Fruit fly (Drosophila melanogaster) whole organism, wandering third instar larva: ENCODE data around the gene frc.

Source experiments
- Abd-B ChIP-seq: fragments of >200 bp; optimal IDR thresholded peaks from 2 replicates; lab custom pipeline; 2017; ENCODE audit warnings: missing biosample characterization, missing genetic modification characterization
- CG9705 ChIP-seq: fragments of 200-800 bp; sonication (Bioruptor generic); optimal IDR thresholded peaks from 2 replicates; lab custom pipeline; 2018; ENCODE audit warnings: missing biosample characterization, mild to moderate bottlenecking, missing genetic modification characterization
- CrebA ChIP-seq: fragments of 200-800 bp; sonication (Bioruptor generic); optimal IDR thresholded peaks from 2 replicates; lab custom pipeline; 2016; ENCODE audit warnings: missing biosample characterization, mild to moderate bottlenecking, missing genetic modification characterization, borderline replicate concordance
- Dfd ChIP-seq: fragments of >200 bp; optimal IDR thresholded peaks from 2 replicates; lab custom pipeline; 2017; ENCODE audit warnings: missing biosample characterization, missing genetic modification characterization
- Dif ChIP-seq: fragments of 200-275, 200-300 bp; sonication (Bioruptor generic); optimal IDR thresholded peaks from 2 replicates; lab custom pipeline; 2018; ENCODE audit warnings: missing biosample characterization, missing genetic modification characterization; ENCODE audit not compliant: partially characterized antibody
- GATAd ChIP-seq: sonication (Bioruptor generic); optimal IDR thresholded peaks from 2 replicates; lab custom pipeline; 2016; ENCODE audit warnings: missing biosample characterization, missing genetic modification characterization
- Hnf4 ChIP-seq: fragments of 200-800 bp; sonication (Bioruptor generic); optimal IDR thresholded peaks from 2 replicates; lab custom pipeline; 2016; ENCODE audit warnings: missing biosample characterization, mild to moderate bottlenecking, missing genetic modification characterization
- Hr78 ChIP-seq: fragments of >200 bp; optimal IDR thresholded peaks from 2 replicates; lab custom pipeline; 2017; ENCODE audit warnings: missing biosample characterization, missing genetic modification characterization
- Hr83 ChIP-seq: fragments of 200-300 bp; sonication (Bioruptor generic); optimal IDR thresholded peaks from 2 replicates; lab custom pipeline; 2016; ENCODE audit warnings: missing biosample characterization, mild to moderate bottlenecking, missing genetic modification characterization, moderate library complexity; ENCODE audit not compliant: poor library complexity, severe bottlenecking
- Myc ChIP-seq: fragments of >200 bp; optimal IDR thresholded peaks from 2 replicates; lab custom pipeline; 2017
- OdsH ChIP-seq: fragments of 200-800 bp; sonication (Bioruptor generic); optimal IDR thresholded peaks from 2 replicates; lab custom pipeline; 2016; ENCODE audit warnings: missing biosample characterization, mild to moderate bottlenecking, missing genetic modification characterization
- Vsx2 ChIP-seq: fragments of 200-300, 225-300 bp; sonication (Bioruptor generic); optimal IDR thresholded peaks from 2 replicates; lab custom pipeline; 2018; ENCODE audit warnings: missing biosample characterization, missing genetic modification characterization; ENCODE audit not compliant: partially characterized antibody
- dl ChIP-seq, 2 experiments: fragments of 175-275, 200-275 bp in 1 of 2; fragments of 200-275 bp in 1 of 2; sonication (Bioruptor generic); optimal IDR thresholded peaks; lab custom pipeline; 2018; ENCODE audit warnings: mild to moderate bottlenecking in 2 of 2, missing biosample characterization in 2 of 2, missing genetic modification characterization in 2 of 2, moderate library complexity in 2 of 2; ENCODE audit not compliant: partially characterized antibody in 2 of 2, insufficient read depth in 1 of 2
- dsf ChIP-seq: sonication (Bioruptor generic); optimal IDR thresholded peaks from 2 replicates; lab custom pipeline; 2016; ENCODE audit warnings: missing biosample characterization, missing genetic modification characterization, borderline replicate concordance
- foxo ChIP-seq, 2 experiments: fragments of 200-800 bp; sonication (Bioruptor generic); optimal IDR thresholded peaks; 2 replicates in 1 of 2; 3 replicates in 1 of 2; lab custom pipeline; 2016 to 2017; ENCODE audit warnings: missing biosample characterization in 2 of 2, missing genetic modification characterization in 2 of 2
- fru ChIP-seq: fragments of 200-800 bp; sonication (Bioruptor generic); optimal IDR thresholded peaks from 3 replicates; lab custom pipeline; 2016; ENCODE audit warnings: missing biosample characterization, mild to moderate bottlenecking, missing genetic modification characterization
- pan ChIP-seq: fragments of >200 bp; optimal IDR thresholded peaks from 2 replicates; lab custom pipeline; 2017
- psq ChIP-seq: fragments of 200-800 bp; sonication (Bioruptor generic); optimal IDR thresholded peaks from 3 replicates; lab custom pipeline; 2017; ENCODE audit warnings: missing biosample characterization, mild to moderate bottlenecking, missing genetic modification characterization, moderate library complexity
- rgr ChIP-seq: fragments of 200-800 bp; sonication (Bioruptor generic); optimal IDR thresholded peaks from 3 replicates; lab custom pipeline; 2016; ENCODE audit warnings: missing biosample characterization, mild to moderate bottlenecking, missing genetic modification characterization
- sage ChIP-seq: fragments of 200-800 bp; sonication (Bioruptor generic); optimal IDR thresholded peaks from 2 replicates; lab custom pipeline; 2016; ENCODE audit warnings: missing biosample characterization, mild to moderate bottlenecking, missing genetic modification characterization
- sv ChIP-seq: fragments of 200-800 bp; sonication (Bioruptor generic); optimal IDR thresholded peaks from 3 replicates; lab custom pipeline; 2016; ENCODE audit warnings: missing biosample characterization, missing genetic modification characterization
- tai ChIP-seq: sonication (Bioruptor generic); optimal IDR thresholded peaks from 2 replicates; lab custom pipeline; 2016; ENCODE audit warnings: missing biosample characterization, missing genetic modification characterization
- woc ChIP-seq: sonication (Bioruptor generic); optimal IDR thresholded peaks from 2 replicates; lab custom pipeline; 2016; ENCODE audit warnings: missing biosample characterization, mild to moderate bottlenecking, missing genetic modification characterization

The frc gene

DNA sequence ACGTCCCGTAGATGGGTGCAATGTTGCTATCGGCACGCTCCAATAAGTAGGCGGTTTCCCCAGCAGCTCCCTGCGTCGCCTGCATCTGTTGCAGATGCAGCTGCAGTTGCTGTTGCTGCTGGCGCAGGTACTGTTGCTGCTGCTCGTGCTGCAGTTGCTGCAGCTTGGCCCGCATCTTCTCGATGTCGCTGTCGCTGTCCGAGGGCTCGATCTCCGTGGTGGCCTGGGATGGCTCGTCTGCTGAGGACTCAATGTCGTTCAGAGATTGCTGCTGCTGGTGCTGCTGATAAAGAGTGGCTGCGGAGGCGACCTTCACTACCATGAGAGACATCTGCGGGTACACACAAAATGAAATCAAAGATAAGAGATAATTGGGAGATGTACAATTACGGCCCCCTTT, 51.0 kb downstream of the frc start:
- no peak for TF ChIP-seq sage (GFP tag; lab: Kevin White, UChicago)
- TF ChIP-seq Hr83 (GFP tag; lab: Kevin White, UChicago): no peak
- no peak for TF ChIP-seq sv (GFP tag; lab: Kevin White, UChicago)
- TF ChIP-seq rgr (GFP tag; lab: Kevin White, UChicago): no peak
- no peak for TF ChIP-seq Vsx2 (GFP tag; lab: Kevin White, UChicago)
- TF ChIP-seq Hnf4 (GFP tag; lab: Kevin White, UChicago): no peak
- TF ChIP-seq OdsH: no peak
- TF ChIP-seq dsf (GFP tag; lab: Kevin White, UChicago): no peak
- no peak for TF ChIP-seq woc (GFP tag; lab: Kevin White, UChicago)
- TF ChIP-seq CG9705 (GFP tag; lab: Kevin White, UChicago): no peak
- TF ChIP-seq Abd-B (GFP tag; lab: Kevin White, UChicago): no peak
- TF ChIP-seq GATAd (GFP tag; lab: Kevin White, UChicago): no peak
- no peak for TF ChIP-seq dl (GFP tag; optimal IDR thresholded peaks at IDR 0.05; lab: Kevin White, UChicago; ENCODE audit: insufficient read depth in 1 of 2, partially characterized antibody in 2 of 2)
- no peak for TF ChIP-seq tai (GFP tag; lab: Kevin White, UChicago)
- no peak for TF ChIP-seq fru
- TF ChIP-seq Hr78 (GFP tag; lab: Kevin White, UChicago): no peak
- no peak for TF ChIP-seq pan (lab: Kevin White, UChicago)
- no peak for TF ChIP-seq Dfd (GFP tag; lab: Kevin White, UChicago)
- no peak for TF ChIP-seq CrebA
- TF ChIP-seq foxo (GFP tag; optimal IDR thresholded peaks at IDR 0.05; lab: Kevin White, UChicago): no peak

DNA sequence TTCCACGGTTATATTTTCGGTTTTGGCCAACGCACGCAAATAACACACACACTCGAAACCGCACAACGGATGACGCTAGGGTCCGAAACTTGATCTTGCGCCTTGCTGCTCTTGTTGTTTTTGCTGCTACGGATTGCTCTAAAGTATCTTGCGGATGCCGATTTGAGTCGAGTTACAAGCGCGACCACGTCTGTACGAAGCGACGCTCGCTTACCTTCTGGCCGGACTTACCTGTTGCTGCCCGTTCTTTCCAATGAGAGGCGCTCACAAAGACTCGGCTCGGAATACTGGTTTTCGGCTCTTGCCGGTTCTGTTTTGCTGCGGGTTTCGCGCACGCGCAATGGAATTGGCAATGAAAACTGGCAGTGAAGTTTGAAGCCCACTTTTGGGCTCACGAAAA, 53.7 kb downstream of the frc start, which contains the start of gene Cad74A:
TSS of gene Cad74A (minus strand) at position 220 of the 400 bp plus-strand sequence.
- TF ChIP-seq Hr83 (GFP tag; lab: Kevin White, UChicago): peak; percentile 46
- peak in 1 of 2 experiments; percentile 5 for TF ChIP-seq dl (GFP tag; optimal IDR thresholded peaks at IDR 0.05; lab: Kevin White, UChicago; ENCODE audit: insufficient read depth in 1 of 2, partially characterized antibody in 2 of 2)
- no peak for TF ChIP-seq sage (GFP tag; lab: Kevin White, UChicago)
- peak; percentile 53 for TF ChIP-seq Dif (GFP tag; lab: Kevin White, UChicago)
- TF ChIP-seq psq: peak; percentile 87
- TF ChIP-seq Vsx2 (GFP tag; lab: Kevin White, UChicago): peak; percentile 47
- peak; percentile 50 for TF ChIP-seq Myc (lab: Kevin White, UChicago)
- TF ChIP-seq Hr78 (GFP tag; lab: Kevin White, UChicago): no peak
